Worm (Caenorhabditis elegans): ENCODE measurements around the gene fbxa-169.

DNA sequence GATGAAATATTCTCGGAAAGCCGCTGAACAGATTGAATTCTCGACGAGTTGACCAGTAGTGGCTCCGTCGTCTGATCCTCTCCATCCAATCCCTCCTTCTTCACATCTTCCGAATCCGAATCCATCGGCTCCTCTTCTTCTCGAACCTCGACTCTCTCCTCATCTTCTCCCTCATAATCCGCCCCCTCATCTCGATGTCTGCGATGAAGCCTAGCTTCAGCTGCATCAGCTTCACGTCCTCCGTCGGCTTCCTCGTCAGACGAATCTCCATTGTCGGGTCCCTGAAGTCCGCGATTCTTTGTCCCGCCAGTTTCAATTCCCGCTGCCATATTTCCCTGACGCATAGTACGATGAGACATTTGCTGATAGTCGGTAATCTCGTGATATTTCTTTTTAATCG lies 37.3 kb downstream of the fbxa-169 start:
- TF ChIP-seq pha-4 (tag; optimal IDR thresholded peaks at IDR 0.05) (no peak), R02D3.7 (tag; optimal IDR thresholded peaks at IDR 0.05) (no peak), sea-2 (GFP tag; optimal IDR thresholded peaks at IDR 0.05) (no peak), ceh-16 (tag; optimal IDR thresholded peaks at IDR 0.05) (no peak)

Measured in whole organism, L3 larva.